Fruit fly (Drosophila melanogaster) whole organism, embryonic: ENCODE measurements around the gene sit.
A peak's percentile ranks its signal among the peaks of the same experiment; 100 is the strongest.

Experiments
- B-H1 ChIP-seq: fragments of 200-800 bp; sonication (Bioruptor generic); IDR thresholded peaks from 3 replicates; pipeline ENCODE4 v1.3.6; 2022; ENCODE audit warnings: missing biosample characterization, missing genetic modification characterization
- CG11085 ChIP-seq: fragments of 200-800 bp; sonication (Bioruptor generic); IDR thresholded peaks from 2 replicates; pipeline ENCODE4 v1.3.6; 2022; ENCODE audit warnings: missing biosample characterization, missing genetic modification characterization
- CG12155 ChIP-seq: fragments of 200-800 bp; sonication (Bioruptor generic); optimal IDR thresholded peaks from 3 replicates; lab custom pipeline; 2016; ENCODE audit warnings: missing biosample characterization, missing genetic modification characterization
- CG14965 ChIP-seq: fragments of 200-800 bp; sonication (Bioruptor generic); optimal IDR thresholded peaks from 2 replicates; lab custom pipeline; 2016; ENCODE audit warnings: missing biosample characterization, missing genetic modification characterization, borderline replicate concordance
- CG15514 ChIP-seq: fragments of 200-800 bp; sonication (Bioruptor generic); optimal IDR thresholded peaks from 3 replicates; lab custom pipeline; 2017; ENCODE audit warnings: missing biosample characterization, missing genetic modification characterization, mild to moderate bottlenecking, moderate library complexity, missing genetic modification reagents
- CG15601 ChIP-seq: fragments of 200-800 bp; sonication (Bioruptor generic); optimal IDR thresholded peaks from 3 replicates; lab custom pipeline; 2019; ENCODE audit warnings: missing biosample characterization, mild to moderate bottlenecking, missing genetic modification characterization, moderate library complexity
- CG16815 ChIP-seq: fragments of 200-800 bp; sonication (Bioruptor generic); optimal IDR thresholded peaks from 3 replicates; lab custom pipeline; 2017; ENCODE audit warnings: missing biosample characterization, mild to moderate bottlenecking, missing genetic modification characterization
- CG2678 ChIP-seq: fragments of 200-800 bp; sonication (Bioruptor generic); optimal IDR thresholded peaks from 3 replicates; lab custom pipeline; 2019; ENCODE audit warnings: missing biosample characterization, mild to moderate bottlenecking, missing genetic modification characterization, moderate library complexity
- CG30403 ChIP-seq: fragments of 200-800 bp; sonication (Bioruptor generic); optimal IDR thresholded peaks from 3 replicates; lab custom pipeline; 2016; ENCODE audit warnings: missing biosample characterization, missing genetic modification characterization
- CG3995 ChIP-seq: fragments of 200-800 bp; sonication (Bioruptor generic); optimal IDR thresholded peaks from 3 replicates; lab custom pipeline; 2016; ENCODE audit warnings: missing biosample characterization, missing genetic modification characterization
- CG6813 ChIP-seq: fragments of 200-800 bp; sonication (Bioruptor generic); optimal IDR thresholded peaks from 2 replicates; lab custom pipeline; 2017; ENCODE audit warnings: missing biosample characterization, missing genetic modification characterization, mild to moderate bottlenecking, moderate library complexity, missing genetic modification reagents
- CG7372 ChIP-seq: fragments of 200-800 bp; sonication (Bioruptor generic); IDR thresholded peaks from 2 replicates; pipeline ENCODE4 v1.3.6; 2022; ENCODE audit warnings: missing biosample characterization, missing genetic modification characterization
- CG7963 ChIP-seq: fragments of 200-800 bp; sonication (Bioruptor generic); IDR thresholded peaks from 3 replicates; pipeline ENCODE4 v1.3.6; 2022; ENCODE audit warnings: missing biosample characterization, missing genetic modification characterization; ENCODE audit not compliant: partially characterized antibody
- Dad ChIP-seq: fragments of 200-800 bp; sonication (Bioruptor generic); optimal IDR thresholded peaks from 3 replicates; lab custom pipeline; 2016; ENCODE audit warnings: missing biosample characterization, missing genetic modification characterization
- Dbx ChIP-seq: fragments of 200-800 bp; sonication (Bioruptor generic); IDR thresholded peaks from 3 replicates; pipeline ENCODE4 v1.3.6; 2022; ENCODE audit warnings: missing biosample characterization, missing genetic modification characterization
- Dek ChIP-seq: fragments of 200-800 bp; sonication (Bioruptor generic); optimal IDR thresholded peaks from 3 replicates; lab custom pipeline; 2019; ENCODE audit warnings: missing biosample characterization, mild to moderate bottlenecking, missing genetic modification characterization, moderate library complexity
- Dp ChIP-seq: fragments of 200-800 bp; sonication (Bioruptor generic); optimal IDR thresholded peaks from 2 replicates; lab custom pipeline; 2018; ENCODE audit warnings: missing biosample characterization, mild to moderate bottlenecking, missing genetic modification characterization, moderate library complexity
- E2f2 ChIP-seq: fragments of 200-800 bp; sonication (Bioruptor generic); IDR thresholded peaks from 2 replicates; pipeline ENCODE4 v1.3.6; 2022; ENCODE audit warnings: missing biosample characterization, missing genetic modification characterization
- Ets97D ChIP-seq: fragments of 200-800 bp; sonication (Bioruptor generic); optimal IDR thresholded peaks from 3 replicates; lab custom pipeline; 2016; ENCODE audit warnings: missing biosample characterization, missing genetic modification characterization
- HLHmδ ChIP-seq: fragments of 200-800 bp; sonication (Bioruptor generic); optimal IDR thresholded peaks from 2 replicates; lab custom pipeline; 2018; ENCODE audit warnings: missing biosample characterization, mild to moderate bottlenecking, missing genetic modification characterization, moderate library complexity
- HmgZ ChIP-seq: fragments of 200-800 bp; sonication (Bioruptor generic); optimal IDR thresholded peaks from 2 replicates; lab custom pipeline; 2018; ENCODE audit warnings: missing biosample characterization, mild to moderate bottlenecking, missing genetic modification characterization
- Hmr ChIP-seq: fragments of 200-800 bp; sonication (Bioruptor generic); optimal IDR thresholded peaks from 3 replicates; lab custom pipeline; 2017; ENCODE audit warnings: mild to moderate bottlenecking, missing biosample characterization, missing genetic modification reagents, missing genetic modification characterization
- MBD-R2 ChIP-seq: fragments of 200-800 bp; sonication (Bioruptor generic); IDR thresholded peaks from 2 replicates; pipeline ENCODE4 v1.3.6; 2022; ENCODE audit warnings: missing biosample characterization, missing genetic modification characterization
- MESR4 ChIP-seq: fragments of 200-800 bp; sonication (Bioruptor generic); optimal IDR thresholded peaks from 2 replicates; lab custom pipeline; 2018; ENCODE audit warnings: missing biosample characterization, mild to moderate bottlenecking, missing genetic modification characterization, moderate library complexity
- Med ChIP-seq: fragments of 200-800 bp; sonication (Bioruptor generic); peaks from one replicate; lab custom pipeline; 2016; ENCODE audit warnings: missing biosample characterization, missing genetic modification characterization, mild to moderate bottlenecking, inconsistent platforms, moderate library complexity
- NC2α ChIP-seq: fragments of 200-800 bp; sonication (Bioruptor generic); optimal IDR thresholded peaks from 2 replicates; lab custom pipeline; 2016; ENCODE audit warnings: missing biosample characterization, missing genetic modification characterization
- Nf-YB ChIP-seq: fragments of 200-800 bp; sonication (Bioruptor generic); optimal IDR thresholded peaks from 3 replicates; lab custom pipeline; 2019; ENCODE audit warnings: missing biosample characterization, mild to moderate bottlenecking, missing genetic modification characterization, moderate library complexity
- Ptx1 ChIP-seq: fragments of 200-800 bp; sonication (Bioruptor generic); IDR thresholded peaks from 2 replicates; pipeline ENCODE4 v1.3.6; 2022; ENCODE audit warnings: missing biosample characterization, missing genetic modification characterization
- TFAM ChIP-seq: fragments of 200-800 bp; sonication (Bioruptor generic); optimal IDR thresholded peaks from 2 replicates; lab custom pipeline; 2017; ENCODE audit warnings: missing biosample characterization, missing genetic modification characterization, inconsistent platforms
- ash1 ChIP-seq: fragments of 200-800 bp; sonication (Bioruptor generic); optimal IDR thresholded peaks from 2 replicates; lab custom pipeline; 2018; ENCODE audit warnings: missing biosample characterization, mild to moderate bottlenecking, missing genetic modification characterization
- btn ChIP-seq: fragments of 200-800 bp; sonication (Bioruptor generic); optimal IDR thresholded peaks from 2 replicates; lab custom pipeline; 2016; ENCODE audit warnings: missing biosample characterization, missing genetic modification characterization
- caup ChIP-seq: fragments of 200-800 bp; sonication (Bioruptor generic); optimal IDR thresholded peaks from 3 replicates; lab custom pipeline; 2017; ENCODE audit warnings: missing biosample characterization, mild to moderate bottlenecking, missing genetic modification characterization, moderate library complexity; ENCODE audit not compliant: severe bottlenecking
- chinmo ChIP-seq: fragments of 200-800 bp; sonication (Bioruptor generic); IDR thresholded peaks from 4 replicates; pipeline ENCODE4 v1.3.6; 2022; ENCODE audit warnings: missing biosample characterization, missing genetic modification characterization; ENCODE audit not compliant: partially characterized antibody
- cwo ChIP-seq: fragments of 200-800 bp; sonication (Bioruptor generic); optimal IDR thresholded peaks from 3 replicates; lab custom pipeline; 2017; ENCODE audit warnings: missing biosample characterization, missing genetic modification characterization, mild to moderate bottlenecking, moderate library complexity, missing genetic modification reagents
- dm ChIP-seq: fragments of 200-800 bp; sonication (Bioruptor generic); optimal IDR thresholded peaks from 3 replicates; lab custom pipeline; 2016; ENCODE audit warnings: missing biosample characterization, missing genetic modification characterization
- dmrt11E ChIP-seq: fragments of 200-800 bp; sonication (Bioruptor generic); optimal IDR thresholded peaks from 3 replicates; lab custom pipeline; 2018; ENCODE audit warnings: missing biosample characterization, mild to moderate bottlenecking, missing genetic modification characterization, moderate library complexity
- grn ChIP-seq: fragments of 200-800 bp; sonication (Bioruptor generic); optimal IDR thresholded peaks from 3 replicates; lab custom pipeline; 2017; ENCODE audit warnings: missing biosample characterization, missing genetic modification characterization
- hb ChIP-seq: fragments of 200-800 bp; sonication (Bioruptor generic); IDR thresholded peaks from 3 replicates; pipeline ENCODE4 v1.3.6; 2022; ENCODE audit warnings: missing biosample characterization, missing genetic modification characterization; ENCODE audit not compliant: partially characterized antibody
- jumu ChIP-seq: fragments of 200-800 bp; sonication (Bioruptor generic); optimal IDR thresholded peaks from 3 replicates; lab custom pipeline; 2016; ENCODE audit warnings: missing biosample characterization, missing genetic modification characterization
- klu ChIP-seq: fragments of 200-800 bp; sonication (Bioruptor generic); IDR thresholded peaks from 2 replicates; pipeline ENCODE4 v1.3.6; 2022; ENCODE audit warnings: missing biosample characterization, missing genetic modification characterization
- maf-S ChIP-seq: fragments of 200-800 bp; sonication (Bioruptor generic); optimal IDR thresholded peaks from 2 replicates; lab custom pipeline; 2016; ENCODE audit warnings: missing biosample characterization, missing genetic modification characterization
- mld ChIP-seq: fragments of 200-800 bp; sonication (Bioruptor generic); IDR thresholded peaks from 3 replicates; pipeline ENCODE4 v1.3.6; 2022; ENCODE audit warnings: missing biosample characterization, missing genetic modification characterization; ENCODE audit not compliant: partially characterized antibody
- pan ChIP-seq, 4 experiments: fragments of >200 bp in 3 of 4; fragments of 200-800 bp in 1 of 4; sonication (Bioruptor generic) in 1 of 4; optimal IDR thresholded peaks in 3 of 4; IDR thresholded peaks in 1 of 4; 2 replicates each; pipeline versions ENCODE4 v1.3.6 to Lab custom; 2017 to 2022; ENCODE audit warnings: missing biosample characterization in 2 of 4, missing genetic modification characterization in 2 of 4, mixed read lengths in 1 of 4
- pho ChIP-seq: fragments of 200-800 bp; sonication (Bioruptor generic); optimal IDR thresholded peaks from 2 replicates; lab custom pipeline; 2016; ENCODE audit warnings: missing biosample characterization, missing genetic modification characterization
- pum ChIP-seq: fragments of 200-800 bp; sonication (Bioruptor generic); optimal IDR thresholded peaks from 2 replicates; lab custom pipeline; 2016; ENCODE audit warnings: missing biosample characterization, missing genetic modification characterization
- row ChIP-seq: fragments of 200-800 bp; sonication (Bioruptor generic); IDR thresholded peaks from 3 replicates; pipeline ENCODE4 v1.3.6; 2022; ENCODE audit warnings: missing biosample characterization, missing genetic modification characterization
- schlank ChIP-seq: fragments of 200-800 bp; sonication (Bioruptor generic); optimal IDR thresholded peaks from 2 replicates; lab custom pipeline; 2018; ENCODE audit warnings: missing biosample characterization, mild to moderate bottlenecking, missing genetic modification characterization
- slp2 ChIP-seq: fragments of 200-800 bp; sonication (Bioruptor generic); optimal IDR thresholded peaks from 2 replicates; lab custom pipeline; 2016; ENCODE audit warnings: missing biosample characterization, missing genetic modification characterization
- tna ChIP-seq: fragments of 200-800 bp; sonication (Bioruptor generic); IDR thresholded peaks from 2 replicates; pipeline ENCODE4 v1.3.6; 2022; ENCODE audit warnings: missing biosample characterization, missing genetic modification characterization; ENCODE audit not compliant: partially characterized antibody
- zen ChIP-seq: fragments of 200-800 bp; sonication (Bioruptor generic); optimal IDR thresholded peaks from 3 replicates; lab custom pipeline; 2018; ENCODE audit warnings: missing biosample characterization, mild to moderate bottlenecking, missing genetic modification characterization, moderate library complexity

The sit gene

dm6 chr3R:22582981-22583380, 20.6 kb upstream of the sit start, which contains the start of gene Dph5 (continued):
- TF ChIP-seq CG2678 (tag; lab: Kevin White, UChicago) (no peak), CG16815 (GFP tag; lab: Kevin White, UChicago) (no peak), Ets97D (GFP tag; lab: Kevin White, UChicago) (peak; percentile 7), CG15601 (no peak), schlank (tag; lab: Kevin White, UChicago) (no peak), Nf-YB (GFP tag; lab: Kevin White, UChicago) (no peak), Hmr (GFP tag; lab: Kevin White, UChicago) (no peak), btn (no peak), CG7963 (GFP tag; lab: Robert Waterston, UW) (0 out of 3 replicates have a peak, but pooled peaks have one; percentile 23), pan (optimal IDR thresholded peaks at IDR 0.05; lab: Kevin White, UChicago) (no peak), pan (GFP tag; optimal IDR thresholded peaks at IDR 0.05 in 1 of 2, IDR thresholded peaks at IDR 0.05 in 1 of 2) (no peak), CG14965 (GFP tag; lab: Kevin White, UChicago) (no peak), maf-S (no peak), grn (GFP tag; lab: Kevin White, UChicago) (no peak), Dad (GFP tag; lab: Kevin White, UChicago) (no peak), MESR4 (peak; percentile 70), klu (GFP tag; lab: Robert Waterston, UW) (no peak), E2f2 (GFP tag; lab: Robert Waterston, UW) (peak; percentile 92), Dp (GFP tag; lab: Kevin White, UChicago) (peak; percentile 87), pho (no peak), HmgZ (tag; lab: Kevin White, UChicago) (no peak), MBD-R2 (GFP tag; lab: Robert Waterston, UW) (peak; percentile 60), Med (GFP tag; lab: Kevin White, UChicago) (peak; percentile 37), cwo (GFP tag; lab: Kevin White, UChicago) (peak; percentile 44), CG7372 (no peak), Dbx (0 out of 3 replicates have a peak, but pooled peaks have one; percentile 12), CG30403 (GFP tag; lab: Kevin White, UChicago) (no peak), zen (tag; lab: Kevin White, UChicago) (peak; percentile 5), caup (no peak), ash1 (GFP tag; lab: Kevin White, UChicago) (no peak), B-H1 (GFP tag; lab: Robert Waterston, UW) (no peak), hb (GFP tag; lab: Robert Waterston, UW) (no peak), pum (GFP tag; lab: Kevin White, UChicago) (no peak), chinmo (0 out of 4 replicates have a peak, but pooled peaks have one; percentile 7), mld (0 out of 3 replicates have a peak, but pooled peaks have one; percentile 30)

dm6 chr3R:22580546-22580945, 18.2 kb upstream of the sit start, which contains the start of gene CSN6:
Gene CSN6 (plus strand): TSS chr3R:22580773.
- no peak for TF ChIP-seq NC2α (GFP tag; lab: Kevin White, UChicago)
- TF ChIP-seq dm: peak; percentile 8
- peak; percentile 18; the same call in 1 of the 3 replicates for TF ChIP-seq row (GFP tag; lab: Robert Waterston, UW)
- peak; percentile 94 for TF ChIP-seq tna
- TF ChIP-seq CG11085 (GFP tag; lab: Robert Waterston, UW): no peak
- TF ChIP-seq TFAM: no peak
- peak; percentile 16 for TF ChIP-seq jumu
- TF ChIP-seq Dp (GFP tag; lab: Kevin White, UChicago): peak; percentile 87
- no peak for TF ChIP-seq Dek (tag; lab: Kevin White, UChicago)
- TF ChIP-seq MESR4: peak; percentile 56
- peak; percentile 74 for TF ChIP-seq CG15514
- no peak for TF ChIP-seq HLHmδ
- TF ChIP-seq Ptx1 (GFP tag; lab: Robert Waterston, UW): no peak
- TF ChIP-seq CG3995: peak; percentile 15
- TF ChIP-seq slp2 (GFP tag; lab: Kevin White, UChicago): no peak
- peak; percentile 68 for TF ChIP-seq CG12155
- TF ChIP-seq CG6813 (GFP tag; lab: Kevin White, UChicago): no peak
- no peak for TF ChIP-seq dmrt11E
